Fruit fly (Drosophila melanogaster): ENCODE results near the gene CG5953.

dm6 chr2L:16538931-16539330 lies 6.3 kb upstream of the CG5953 start:
- TF ChIP-seq Sin3A (optimal IDR thresholded peaks at IDR 0.05) = no peak
- TF ChIP-seq psq (optimal IDR thresholded peaks at IDR 0.05) = no peak
- no peak for TF ChIP-seq ttk (optimal IDR thresholded peaks at IDR 0.05)
- no peak for TF ChIP-seq insv (optimal IDR thresholded peaks at IDR 0.05)
- no peak for TF ChIP-seq h (optimal IDR thresholded peaks at IDR 0.05)
- TF ChIP-seq Myc (optimal IDR thresholded peaks at IDR 0.05) = no peak

Measured in Kc167 (cell line).